Fruit fly (Drosophila melanogaster) whole organism, embryonic: ENCODE measurements around the gene CG3117.
A peak's percentile ranks its signal among the peaks of the same experiment; 100 is the strongest.

Source experiments
- Asciz ChIP-seq: fragments of 200-800 bp; sonication (Bioruptor generic); optimal IDR thresholded peaks from 2 replicates; lab custom pipeline; 2017; ENCODE audit warnings: missing biosample characterization, mild to moderate bottlenecking, missing genetic modification characterization, missing genetic modification reagents
- CG10267 ChIP-seq: fragments of 200-800 bp; sonication (Bioruptor generic); optimal IDR thresholded peaks from 2 replicates; lab custom pipeline; 2018; ENCODE audit warnings: missing biosample characterization, mild to moderate bottlenecking, missing genetic modification characterization, moderate library complexity
- CG10366 ChIP-seq: fragments of 200-800 bp; sonication (Bioruptor generic); IDR thresholded peaks from 2 replicates; pipeline ENCODE4 v1.3.6; 2022; ENCODE audit warnings: missing biosample characterization, missing genetic modification characterization
- CG10979 ChIP-seq: fragments of 200-800 bp; sonication (Bioruptor generic); optimal IDR thresholded peaks from 2 replicates; lab custom pipeline; 2018; ENCODE audit warnings: missing biosample characterization, mild to moderate bottlenecking, missing genetic modification characterization, moderate library complexity
- CG12219 ChIP-seq: fragments of 200-800 bp; sonication (Bioruptor generic); optimal IDR thresholded peaks from 3 replicates; lab custom pipeline; 2018; ENCODE audit warnings: missing biosample characterization, mild to moderate bottlenecking, missing genetic modification characterization
- CG1233 ChIP-seq: fragments of 200-800 bp; sonication (Bioruptor generic); optimal IDR thresholded peaks from 4 replicates; lab custom pipeline; 2018; ENCODE audit warnings: missing biosample characterization, mild to moderate bottlenecking, missing genetic modification characterization
- CG13287 ChIP-seq: fragments of 200-800 bp; sonication (Bioruptor generic); IDR thresholded peaks from 2 replicates; pipeline ENCODE4 v1.3.6; 2022; ENCODE audit warnings: missing biosample characterization, missing genetic modification characterization; ENCODE audit not compliant: partially characterized antibody
- CG15269 ChIP-seq: fragments of 200-800 bp; sonication (Bioruptor generic); optimal IDR thresholded peaks from 2 replicates; lab custom pipeline; 2018; ENCODE audit warnings: missing biosample characterization, mild to moderate bottlenecking, missing genetic modification characterization, moderate library complexity
- CG15479 ChIP-seq: fragments of 200-800 bp; sonication (Bioruptor generic); optimal IDR thresholded peaks from 3 replicates; lab custom pipeline; 2019; ENCODE audit warnings: missing biosample characterization, mild to moderate bottlenecking, missing genetic modification characterization, moderate library complexity
- CG15696 ChIP-seq: fragments of 200-800 bp; sonication (Bioruptor generic); optimal IDR thresholded peaks from 2 replicates; lab custom pipeline; 2019; ENCODE audit warnings: missing biosample characterization, mild to moderate bottlenecking, missing genetic modification characterization, moderate library complexity
- CG16779 ChIP-seq: fragments of 200-800 bp; sonication (Bioruptor generic); IDR thresholded peaks from 2 replicates; pipeline ENCODE4 v1.3.6; 2022; ENCODE audit warnings: missing biosample characterization, missing genetic modification characterization
- CG16863 ChIP-seq: fragments of 200-800 bp; sonication (Bioruptor generic); optimal IDR thresholded peaks from 3 replicates; lab custom pipeline; 2016; ENCODE audit warnings: missing biosample characterization, missing genetic modification characterization
- CG2712 ChIP-seq: fragments of 200-800 bp; optimal IDR thresholded peaks from 3 replicates; lab custom pipeline; 2019; ENCODE audit warnings: missing biosample characterization, mild to moderate bottlenecking, missing genetic modification characterization, moderate library complexity
- CG3065 ChIP-seq: fragments of 200-800 bp; sonication (Bioruptor generic); optimal IDR thresholded peaks from 2 replicates; lab custom pipeline; 2016; ENCODE audit warnings: missing biosample characterization, missing genetic modification characterization
- CG33557 ChIP-seq: fragments of 200-800 bp; sonication (Bioruptor generic); optimal IDR thresholded peaks from 2 replicates; lab custom pipeline; 2019; ENCODE audit warnings: missing biosample characterization, mild to moderate bottlenecking, missing genetic modification characterization, moderate library complexity
- CG3995 ChIP-seq: fragments of 200-800 bp; sonication (Bioruptor generic); optimal IDR thresholded peaks from 3 replicates; lab custom pipeline; 2016; ENCODE audit warnings: missing biosample characterization, missing genetic modification characterization
- CG42726 ChIP-seq: fragments of 200-800 bp; sonication (Bioruptor generic); IDR thresholded peaks from 2 replicates; pipeline ENCODE4 v1.3.6; 2022; ENCODE audit warnings: missing biosample characterization, missing genetic modification characterization; ENCODE audit not compliant: partially characterized antibody
- CG4404 ChIP-seq: fragments of 200-800 bp; sonication (Bioruptor generic); IDR thresholded peaks from 2 replicates; pipeline ENCODE4 v1.3.6; 2022; ENCODE audit warnings: missing biosample characterization, missing genetic modification characterization
- CG6175 ChIP-seq: fragments of 200-800 bp; sonication (Bioruptor generic); IDR thresholded peaks from 3 replicates; pipeline ENCODE4 v1.3.6; 2022; ENCODE audit warnings: missing biosample characterization, missing genetic modification characterization
- CG6791 ChIP-seq: fragments of 200-800 bp; sonication (Bioruptor generic); IDR thresholded peaks from 3 replicates; pipeline ENCODE4 v1.3.6; 2022; ENCODE audit warnings: missing biosample characterization, missing genetic modification characterization; ENCODE audit not compliant: partially characterized antibody
- CG7357 ChIP-seq: fragments of 200-800 bp; sonication (Bioruptor generic); IDR thresholded peaks from 3 replicates; pipeline ENCODE4 v1.3.6; 2022; ENCODE audit warnings: missing biosample characterization, missing genetic modification characterization
- CG8388 ChIP-seq: fragments of 200-800 bp; sonication (Bioruptor generic); optimal IDR thresholded peaks from 2 replicates; lab custom pipeline; 2019; ENCODE audit warnings: missing biosample characterization, mild to moderate bottlenecking, missing genetic modification characterization, moderate library complexity
- CG8478 ChIP-seq: fragments of >200 bp; optimal IDR thresholded peaks from 2 replicates; lab custom pipeline; 2018
- CG9437 ChIP-seq: fragments of 200-800 bp; sonication (Bioruptor generic); optimal IDR thresholded peaks from 2 replicates; lab custom pipeline; 2018; ENCODE audit warnings: missing biosample characterization, mild to moderate bottlenecking, missing genetic modification characterization
- CG9609 ChIP-seq: fragments of 200-800 bp; sonication (Bioruptor generic); optimal IDR thresholded peaks from 3 replicates; lab custom pipeline; 2016; ENCODE audit warnings: missing biosample characterization, missing genetic modification characterization
- D19B ChIP-seq: fragments of 200-800 bp; sonication (Bioruptor generic); optimal IDR thresholded peaks from 2 replicates; lab custom pipeline; 2017; ENCODE audit warnings: missing biosample characterization, mild to moderate bottlenecking, missing genetic modification characterization
- Fer2 ChIP-seq: fragments of 200-800 bp; sonication (Bioruptor generic); optimal IDR thresholded peaks from 2 replicates; lab custom pipeline; 2018; ENCODE audit warnings: missing biosample characterization, mild to moderate bottlenecking, missing genetic modification characterization, moderate library complexity
- Hey ChIP-seq: fragments of 200-800 bp; sonication (Bioruptor generic); optimal IDR thresholded peaks from 3 replicates; lab custom pipeline; 2018; ENCODE audit warnings: missing biosample characterization, mild to moderate bottlenecking, missing genetic modification characterization
- HmgZ ChIP-seq: fragments of 200-800 bp; sonication (Bioruptor generic); optimal IDR thresholded peaks from 2 replicates; lab custom pipeline; 2018; ENCODE audit warnings: missing biosample characterization, mild to moderate bottlenecking, missing genetic modification characterization
- NK7.1 ChIP-seq: fragments of 200-800 bp; sonication (Bioruptor generic); optimal IDR thresholded peaks from 3 replicates; lab custom pipeline; 2016; ENCODE audit warnings: missing biosample characterization, missing genetic modification characterization
- Nf-YA ChIP-seq: fragments of 200-800 bp; sonication (Bioruptor generic); IDR thresholded peaks from 2 replicates; pipeline ENCODE4 v1.3.6; 2022; ENCODE audit warnings: missing biosample characterization, missing genetic modification characterization
- Opbp ChIP-seq: fragments of 200-800 bp; sonication (Bioruptor generic); IDR thresholded peaks from 3 replicates; pipeline ENCODE4 v1.3.6; 2022; ENCODE audit warnings: missing biosample characterization, missing genetic modification characterization; ENCODE audit not compliant: partially characterized antibody
- Rx ChIP-seq: fragments of 200-800 bp; sonication (Bioruptor generic); IDR thresholded peaks from 2 replicates; pipeline ENCODE4 v1.3.6; 2022; ENCODE audit warnings: missing biosample characterization, missing genetic modification characterization
- Sin3A ChIP-seq: fragments of >200 bp; optimal IDR thresholded peaks from 2 replicates; lab custom pipeline; 2018
- ap ChIP-seq: fragments of 200-800 bp; sonication (Bioruptor generic); IDR thresholded peaks from 2 replicates; pipeline ENCODE4 v1.3.6; 2022; ENCODE audit warnings: missing biosample characterization, missing genetic modification characterization
- az2 ChIP-seq: fragments of 200-800 bp; sonication (Bioruptor generic); optimal IDR thresholded peaks from 3 replicates; lab custom pipeline; 2016; ENCODE audit warnings: missing biosample characterization, missing genetic modification characterization
- br ChIP-seq: fragments of >200 bp; optimal IDR thresholded peaks from 2 replicates; lab custom pipeline; 2017
- chm ChIP-seq: fragments of 200-800 bp; sonication (Bioruptor generic); IDR thresholded peaks from 2 replicates; pipeline ENCODE4 v1.3.6; 2022; ENCODE audit warnings: missing biosample characterization, missing genetic modification characterization
- chn ChIP-seq: fragments of 200-800 bp; sonication (Bioruptor generic); optimal IDR thresholded peaks from 2 replicates; lab custom pipeline; 2016; ENCODE audit warnings: missing biosample characterization, missing genetic modification characterization
- ci ChIP-seq: fragments of 200-800 bp; sonication (Bioruptor generic); IDR thresholded peaks from 3 replicates; pipeline ENCODE4 v1.3.6; 2022; ENCODE audit warnings: missing biosample characterization, missing genetic modification characterization
- dmrt11E ChIP-seq: fragments of 200-800 bp; sonication (Bioruptor generic); optimal IDR thresholded peaks from 3 replicates; lab custom pipeline; 2018; ENCODE audit warnings: missing biosample characterization, mild to moderate bottlenecking, missing genetic modification characterization, moderate library complexity
- emc ChIP-seq: fragments of 200-800 bp; sonication (Bioruptor generic); optimal IDR thresholded peaks from 2 replicates; lab custom pipeline; 2016; ENCODE audit warnings: missing biosample characterization, missing genetic modification characterization
- gcm ChIP-seq: fragments of 200-800 bp; sonication (Bioruptor generic); optimal IDR thresholded peaks from 2 replicates; lab custom pipeline; 2019; ENCODE audit warnings: missing biosample characterization, mild to moderate bottlenecking, missing genetic modification characterization, moderate library complexity
- hbn ChIP-seq: fragments of 200-800 bp; sonication (Bioruptor generic); IDR thresholded peaks from 2 replicates; pipeline ENCODE4 v1.3.6; 2022; ENCODE audit warnings: missing biosample characterization, missing genetic modification characterization; ENCODE audit not compliant: partially characterized antibody
- jing ChIP-seq: fragments of 200-800 bp; sonication (Bioruptor generic); optimal IDR thresholded peaks from 2 replicates; lab custom pipeline; 2018; ENCODE audit warnings: missing biosample characterization, mild to moderate bottlenecking, missing genetic modification characterization
- lab ChIP-seq: fragments of 200-800 bp; sonication (Bioruptor generic); optimal IDR thresholded peaks from 3 replicates; lab custom pipeline; 2017; ENCODE audit warnings: missing biosample characterization, missing genetic modification characterization, mild to moderate bottlenecking, moderate library complexity, missing genetic modification reagents
- luna ChIP-seq: fragments of 200-800 bp; sonication (Bioruptor generic); optimal IDR thresholded peaks from 2 replicates; lab custom pipeline; 2016; ENCODE audit warnings: missing biosample characterization, missing genetic modification characterization
- mam ChIP-seq: fragments of 200-800 bp; sonication (Bioruptor generic); optimal IDR thresholded peaks from 3 replicates; lab custom pipeline; 2016; ENCODE audit warnings: missing biosample characterization, missing genetic modification characterization
- seq ChIP-seq: fragments of 200-800 bp; sonication (Bioruptor generic); IDR thresholded peaks from 2 replicates; pipeline ENCODE4 v1.3.6; 2022; ENCODE audit warnings: missing biosample characterization, missing genetic modification characterization
- sob ChIP-seq: fragments of 200-800 bp; sonication (Bioruptor generic); IDR thresholded peaks from 2 replicates; pipeline ENCODE4 v1.3.6; 2022; ENCODE audit warnings: missing biosample characterization, missing genetic modification characterization
- usp ChIP-seq: fragments of >200 bp; optimal IDR thresholded peaks from 2 replicates; lab custom pipeline; 2017; ENCODE audit warnings: missing biosample characterization, missing genetic modification characterization
- zfh1 ChIP-seq: fragments of 200-800 bp; sonication (Bioruptor generic); IDR thresholded peaks from 3 replicates; pipeline ENCODE4 v1.3.6; 2022; ENCODE audit warnings: missing biosample characterization, missing genetic modification characterization

Gene CG3117

DNA sequence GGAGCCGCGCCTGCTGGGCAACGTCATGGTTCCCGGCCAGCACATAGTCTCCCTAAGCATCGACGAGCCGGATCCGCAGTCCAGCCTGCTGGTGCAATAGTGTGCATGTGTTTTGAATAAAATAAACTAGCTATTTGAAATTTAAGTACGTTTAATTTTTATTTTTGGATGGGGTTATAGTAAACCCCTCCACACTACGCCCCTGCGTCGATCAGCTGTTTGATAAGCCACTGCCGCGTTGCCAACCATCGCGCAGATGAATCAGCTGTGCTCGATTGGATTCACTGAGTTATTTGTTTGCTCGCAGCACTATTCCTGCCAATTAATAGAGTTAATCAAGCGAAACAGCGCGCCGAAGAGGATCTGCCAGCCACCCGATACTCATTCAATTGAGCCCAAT lies 31.8 kb upstream of the CG3117 start, which contains the start of gene RabGGTb (continued):
- TF ChIP-seq az2 (GFP tag; lab: Kevin White, UChicago) = peak; percentile 41
- TF ChIP-seq CG16863 (GFP tag; lab: Kevin White, UChicago) = peak; percentile 36
- TF ChIP-seq hbn (GFP tag; lab: Robert Waterston, UW) = peak; percentile 50; the same call in 1 of the 2 replicates
- peak; percentile 14 for TF ChIP-seq CG3995 (GFP tag; lab: Kevin White, UChicago)
- TF ChIP-seq Fer2 (tag; lab: Kevin White, UChicago) = no peak
- no peak for TF ChIP-seq CG15479
- TF ChIP-seq CG13287 (GFP tag; lab: Robert Waterston, UW) = peak; percentile 69
- no peak for TF ChIP-seq NK7.1 (GFP tag; lab: Kevin White, UChicago)
- peak; percentile 41 for TF ChIP-seq CG12219 (GFP tag; lab: Kevin White, UChicago)
- peak; percentile 5 for TF ChIP-seq CG9609 (GFP tag; lab: Kevin White, UChicago)
- peak; percentile 63 for TF ChIP-seq HmgZ
- TF ChIP-seq D19B (GFP tag; lab: Kevin White, UChicago) = no peak
- peak; percentile 14 for TF ChIP-seq dmrt11E (tag; lab: Kevin White, UChicago)
- TF ChIP-seq gcm (GFP tag; lab: Kevin White, UChicago) = peak; percentile 35
- TF ChIP-seq zfh1 (GFP tag; lab: Robert Waterston, UW) = peak; percentile 82; the same call in 2 of the 3 replicates
- peak; percentile 68 for TF ChIP-seq CG10366 (GFP tag; lab: Robert Waterston, UW)
- 0 out of 3 replicates have a peak, but pooled peaks have one; percentile 32 for TF ChIP-seq CG6791 (GFP tag; lab: Robert Waterston, UW)
- no peak for TF ChIP-seq usp (GFP tag; lab: Kevin White, UChicago)
- peak; percentile 12 for TF ChIP-seq CG15696 (tag; lab: Kevin White, UChicago)
- TF ChIP-seq CG15269 (tag; lab: Kevin White, UChicago) = peak; percentile 62
- TF ChIP-seq ap (GFP tag; lab: Robert Waterston, UW) = 0 out of 2 replicates have a peak, but pooled peaks have one; percentile 49
- TF ChIP-seq CG7357 (GFP tag; lab: Robert Waterston, UW) = no peak
- no peak for TF ChIP-seq CG3065 (GFP tag; lab: Kevin White, UChicago)
- no peak for TF ChIP-seq Opbp (GFP tag; lab: Robert Waterston, UW)
- no peak for TF ChIP-seq br (lab: Kevin White, UChicago)
- peak; percentile 72 for TF ChIP-seq lab (GFP tag; lab: Kevin White, UChicago)
- TF ChIP-seq Nf-YA = no peak
- TF ChIP-seq CG16779 = peak; percentile 51; the same call in 1 of the 2 replicates
- no peak for TF ChIP-seq CG9437
- peak; percentile 28 for TF ChIP-seq Sin3A (lab: Kevin White, UChicago)
- TF ChIP-seq Asciz (GFP tag; lab: Kevin White, UChicago) = peak; percentile 17
- TF ChIP-seq jing (GFP tag; lab: Kevin White, UChicago) = no peak
- peak; percentile 59; the same call in 1 of the 2 replicates for TF ChIP-seq CG4404 (GFP tag; lab: Robert Waterston, UW)
- TF ChIP-seq CG8388 (GFP tag; lab: Kevin White, UChicago) = peak; percentile 33
- peak; percentile 35 for TF ChIP-seq CG10979
- peak; percentile 74 for TF ChIP-seq mam
- TF ChIP-seq seq (GFP tag; lab: Robert Waterston, UW) = peak; percentile 81
- TF ChIP-seq ci (GFP tag; lab: Robert Waterston, UW) = peak; percentile 89
- peak; percentile 50 for TF ChIP-seq CG2712
- no peak for TF ChIP-seq CG8478 (lab: Kevin White, UChicago)
- TF ChIP-seq CG10267 (tag; lab: Kevin White, UChicago) = peak; percentile 41
- TF ChIP-seq Hey (tag; lab: Kevin White, UChicago) = no peak
- TF ChIP-seq CG42726 (GFP tag; lab: Robert Waterston, UW) = no peak
- TF ChIP-seq Rx = peak; percentile 69
- TF ChIP-seq chm (GFP tag; lab: Robert Waterston, UW) = peak; percentile 87
- no peak for TF ChIP-seq CG1233 (GFP tag; lab: Kevin White, UChicago)
- TF ChIP-seq emc (GFP tag; lab: Kevin White, UChicago) = no peak
- TF ChIP-seq chn = peak; percentile 28
- TF ChIP-seq CG6175 (GFP tag; lab: Robert Waterston, UW) = peak; percentile 61; the same call in 1 of the 3 replicates
- peak; percentile 83 for TF ChIP-seq sob (GFP tag; lab: Robert Waterston, UW)
- no peak for TF ChIP-seq CG33557
- no peak for TF ChIP-seq luna (GFP tag; lab: Kevin White, UChicago)
